Worm (Caenorhabditis elegans): ENCODE measurements around the gene ZK328.6.

DNA sequence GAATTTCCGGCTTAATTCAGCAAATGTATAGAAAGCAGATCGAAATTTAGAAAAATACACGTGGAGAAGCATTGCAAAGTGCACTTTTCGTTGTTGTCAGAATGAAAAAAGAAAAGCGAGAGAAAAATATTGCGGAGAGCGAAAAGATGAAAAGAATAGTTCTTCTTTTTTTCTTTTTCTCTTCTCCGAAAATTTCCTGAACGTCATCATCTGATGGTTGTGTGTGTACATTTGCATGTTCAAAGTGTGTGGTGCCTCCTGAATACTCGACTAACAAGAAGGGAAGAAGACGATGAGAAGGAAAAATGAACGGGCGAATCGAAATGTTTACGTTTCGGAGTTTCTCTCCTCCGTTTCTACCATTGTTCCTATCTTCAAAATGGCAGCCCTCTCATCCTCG, 40.3 kb downstream of the ZK328.6 start:
- TF ChIP-seq snpc-1.2 (GFP tag; IDR thresholded peaks at IDR 0.05) (no peak), F49E8.2 (tag; optimal IDR thresholded peaks at IDR 0.05; ENCODE audit: borderline replicate concordance) (no peak), F44E2.7 (GFP tag; IDR thresholded peaks at IDR 0.05) (no peak), mdl-1 (tag; optimal IDR thresholded peaks at IDR 0.05) (no peak), lin-15B (tag; optimal IDR thresholded peaks at IDR 0.05) (no peak), pqm-1 (tag; optimal IDR thresholded peaks at IDR 0.05) (no peak), lim-7 (GFP tag; IDR thresholded peaks at IDR 0.05) (no peak), nhr-102 (tag; optimal IDR thresholded peaks at IDR 0.05) (no peak), nhr-237 (tag; optimal IDR thresholded peaks at IDR 0.05) (no peak), nhr-76 (tag; optimal IDR thresholded peaks at IDR 0.05) (no peak), nhr-6 (tag; optimal IDR thresholded peaks at IDR 0.05) (no peak), lin-13 (GFP tag; optimal IDR thresholded peaks at IDR 0.05) (no peak), spr-3 (GFP tag; optimal IDR thresholded peaks at IDR 0.05) (no peak)

Data from whole organism, L4 larva.